Fruit fly (Drosophila melanogaster) whole organism, embryonic: Measurements from ENCODE around the gene rictor.

ENCODE experiments used
- BEAF-32 ChIP-seq: fragments of 200-800 bp; sonication (Bioruptor generic); optimal IDR thresholded peaks from 3 replicates; lab custom pipeline; 2017; ENCODE audit warnings: missing biosample characterization, missing genetic modification characterization, mild to moderate bottlenecking, moderate library complexity, missing genetic modification reagents
- Bteb2 ChIP-seq: fragments of 200-800 bp; sonication (Bioruptor generic); optimal IDR thresholded peaks from 2 replicates; lab custom pipeline; 2016; ENCODE audit warnings: missing biosample characterization, missing genetic modification characterization
- CG10147 ChIP-seq: fragments of 200-800 bp; sonication (Bioruptor generic); optimal IDR thresholded peaks from 2 replicates; lab custom pipeline; 2019; ENCODE audit warnings: missing biosample characterization, mild to moderate bottlenecking, missing genetic modification characterization, moderate library complexity
- CG11398 ChIP-seq: fragments of 200-800 bp; sonication (Bioruptor generic); optimal IDR thresholded peaks from 2 replicates; lab custom pipeline; 2016; ENCODE audit warnings: missing biosample characterization, missing genetic modification characterization
- CG11456 ChIP-seq: fragments of 200-800 bp; sonication (Bioruptor generic); IDR thresholded peaks from 3 replicates; pipeline ENCODE4 v1.3.6; 2022; ENCODE audit warnings: missing biosample characterization, missing genetic modification characterization
- CG11696 ChIP-seq: fragments of 200-800 bp; sonication (Bioruptor generic); IDR thresholded peaks from 2 replicates; pipeline ENCODE4 v1.3.6; 2022; ENCODE audit warnings: missing biosample characterization, missing genetic modification characterization
- CG12071 ChIP-seq: fragments of 200-800 bp; sonication (Bioruptor generic); optimal IDR thresholded peaks from 3 replicates; lab custom pipeline; 2018; ENCODE audit warnings: missing biosample characterization, mild to moderate bottlenecking, missing genetic modification characterization
- CG15269 ChIP-seq: fragments of 200-800 bp; sonication (Bioruptor generic); optimal IDR thresholded peaks from 2 replicates; lab custom pipeline; 2018; ENCODE audit warnings: missing biosample characterization, mild to moderate bottlenecking, missing genetic modification characterization, moderate library complexity
- CG17802 ChIP-seq: fragments of 200-800 bp; sonication (Bioruptor generic); optimal IDR thresholded peaks from 2 replicates; lab custom pipeline; 2018; ENCODE audit warnings: missing biosample characterization, mild to moderate bottlenecking, missing genetic modification characterization, moderate library complexity
- CG2116 ChIP-seq: fragments of 200-800 bp; sonication (Bioruptor generic); optimal IDR thresholded peaks from 3 replicates; lab custom pipeline; 2018; ENCODE audit warnings: missing biosample characterization, mild to moderate bottlenecking, missing genetic modification characterization
- CG2120 ChIP-seq: fragments of 200-800 bp; sonication (Bioruptor generic); optimal IDR thresholded peaks from 3 replicates; lab custom pipeline; 2016; ENCODE audit warnings: missing biosample characterization, missing genetic modification characterization
- CG2199 ChIP-seq: fragments of 200-800 bp; sonication (Bioruptor generic); IDR thresholded peaks from 3 replicates; pipeline ENCODE4 v1.3.6; 2022; ENCODE audit warnings: missing biosample characterization, missing genetic modification characterization
- CG31224 ChIP-seq: fragments of 200-800 bp; sonication (Bioruptor generic); IDR thresholded peaks from 2 replicates; pipeline ENCODE4 v1.3.6; 2022; ENCODE audit warnings: missing biosample characterization, missing genetic modification characterization
- CG32767 ChIP-seq: fragments of 200-800 bp; sonication (Bioruptor generic); IDR thresholded peaks from 2 replicates; pipeline ENCODE4 v1.3.6; 2022; ENCODE audit warnings: missing biosample characterization, missing genetic modification characterization
- CG34422 ChIP-seq: fragments of 200-800 bp; sonication (Bioruptor generic); IDR thresholded peaks from 3 replicates; pipeline ENCODE4 v1.3.6; 2022; ENCODE audit warnings: missing biosample characterization, missing genetic modification characterization
- CG43689 ChIP-seq: fragments of 200-800 bp; sonication (Bioruptor generic); IDR thresholded peaks from 2 replicates; pipeline ENCODE4 v1.3.6; 2022; ENCODE audit warnings: missing biosample characterization, missing genetic modification characterization
- CG6689 ChIP-seq: fragments of 200-800 bp; sonication (Bioruptor generic); IDR thresholded peaks from 2 replicates; pipeline ENCODE4 v1.3.6; 2022; ENCODE audit warnings: missing biosample characterization, missing genetic modification characterization
- CG6765 ChIP-seq: fragments of 200-800 bp; sonication (Bioruptor generic); optimal IDR thresholded peaks from 3 replicates; lab custom pipeline; 2017; ENCODE audit warnings: missing biosample characterization, mild to moderate bottlenecking, missing genetic modification characterization
- CG6791 ChIP-seq: fragments of 200-800 bp; sonication (Bioruptor generic); IDR thresholded peaks from 3 replicates; pipeline ENCODE4 v1.3.6; 2022; ENCODE audit warnings: missing biosample characterization, missing genetic modification characterization; ENCODE audit not compliant: partially characterized antibody
- D ChIP-seq, 2 experiments: fragments of 200-800 bp in 1 of 2; fragments of >200 bp in 1 of 2; sonication (Bioruptor generic) in 1 of 2; optimal IDR thresholded peaks; 2 replicates in 1 of 2; 3 replicates in 1 of 2; lab custom pipeline; 2017; ENCODE audit warnings: mild to moderate bottlenecking in 1 of 2, missing biosample characterization in 1 of 2, missing genetic modification characterization in 1 of 2, missing genetic modification reagents in 1 of 2
- Dek ChIP-seq: fragments of 200-800 bp; sonication (Bioruptor generic); optimal IDR thresholded peaks from 3 replicates; lab custom pipeline; 2019; ENCODE audit warnings: missing biosample characterization, mild to moderate bottlenecking, missing genetic modification characterization, moderate library complexity
- Dp ChIP-seq: fragments of 200-800 bp; sonication (Bioruptor generic); optimal IDR thresholded peaks from 2 replicates; lab custom pipeline; 2018; ENCODE audit warnings: missing biosample characterization, mild to moderate bottlenecking, missing genetic modification characterization, moderate library complexity
- H15 ChIP-seq: fragments of 200-800 bp; sonication (Bioruptor generic); IDR thresholded peaks from 3 replicates; pipeline ENCODE4 v1.3.6; 2022; ENCODE audit warnings: missing biosample characterization, missing genetic modification characterization
- Lpt ChIP-seq: fragments of >200 bp; optimal IDR thresholded peaks from 2 replicates; lab custom pipeline; 2018; ENCODE audit warnings: missing biosample characterization, missing genetic modification characterization
- Max ChIP-seq: fragments of 200-800 bp; sonication (Bioruptor generic); optimal IDR thresholded peaks from 2 replicates; lab custom pipeline; 2016; ENCODE audit warnings: missing biosample characterization, mild to moderate bottlenecking, missing genetic modification characterization
- NC2β ChIP-seq: fragments of 200-800 bp; sonication (Bioruptor generic); optimal IDR thresholded peaks from 2 replicates; lab custom pipeline; 2016; ENCODE audit warnings: missing biosample characterization, missing genetic modification characterization
- Nf-YC ChIP-seq: fragments of 200-800 bp; optimal IDR thresholded peaks from 3 replicates; lab custom pipeline; 2019; ENCODE audit warnings: missing biosample characterization, mild to moderate bottlenecking, missing genetic modification characterization, moderate library complexity
- Pdp1 ChIP-seq, 2 experiments: fragments of 200-800 bp; sonication (Bioruptor generic); optimal IDR thresholded peaks; 3 replicates each; lab custom pipeline; 2016; ENCODE audit warnings: missing biosample characterization in 2 of 2, missing genetic modification characterization in 2 of 2, mild to moderate bottlenecking in 1 of 2, moderate library complexity in 1 of 2
- Rfx ChIP-seq: fragments of 200-800 bp; sonication (Bioruptor generic); IDR thresholded peaks from 2 replicates; pipeline ENCODE4 v1.3.6; 2022; ENCODE audit warnings: missing biosample characterization, missing genetic modification characterization
- Scr ChIP-seq: fragments of 200-800 bp; sonication (Bioruptor generic); IDR thresholded peaks from 2 replicates; pipeline ENCODE4 v1.3.6; 2022; ENCODE audit warnings: missing biosample characterization, missing genetic modification characterization; ENCODE audit not compliant: partially characterized antibody
- bcd ChIP-seq: fragments of 200-800 bp; sonication (Bioruptor generic); optimal IDR thresholded peaks from 2 replicates; lab custom pipeline; 2017; ENCODE audit warnings: missing biosample characterization, mild to moderate bottlenecking, missing genetic modification characterization
- btn ChIP-seq: fragments of 200-800 bp; sonication (Bioruptor generic); optimal IDR thresholded peaks from 2 replicates; lab custom pipeline; 2016; ENCODE audit warnings: missing biosample characterization, missing genetic modification characterization
- ci ChIP-seq: fragments of 200-800 bp; sonication (Bioruptor generic); IDR thresholded peaks from 3 replicates; pipeline ENCODE4 v1.3.6; 2022; ENCODE audit warnings: missing biosample characterization, missing genetic modification characterization
- cwo ChIP-seq: fragments of 200-800 bp; sonication (Bioruptor generic); optimal IDR thresholded peaks from 3 replicates; lab custom pipeline; 2017; ENCODE audit warnings: missing biosample characterization, missing genetic modification characterization, mild to moderate bottlenecking, moderate library complexity, missing genetic modification reagents
- dm ChIP-seq: fragments of 200-800 bp; sonication (Bioruptor generic); optimal IDR thresholded peaks from 3 replicates; lab custom pipeline; 2016; ENCODE audit warnings: missing biosample characterization, missing genetic modification characterization
- eyg ChIP-seq: fragments of 200-800 bp; sonication (Bioruptor generic); optimal IDR thresholded peaks from 3 replicates; lab custom pipeline; 2016; ENCODE audit warnings: missing biosample characterization, missing genetic modification characterization
- lbe ChIP-seq: fragments of 200-800 bp; sonication (Bioruptor generic); optimal IDR thresholded peaks from 2 replicates; lab custom pipeline; 2016; ENCODE audit warnings: missing biosample characterization, mild to moderate bottlenecking, missing genetic modification characterization
- luna ChIP-seq: fragments of 200-800 bp; sonication (Bioruptor generic); optimal IDR thresholded peaks from 2 replicates; lab custom pipeline; 2016; ENCODE audit warnings: missing biosample characterization, missing genetic modification characterization
- pan ChIP-seq, 4 experiments: fragments of >200 bp in 3 of 4; fragments of 200-800 bp in 1 of 4; sonication (Bioruptor generic) in 1 of 4; optimal IDR thresholded peaks in 3 of 4; IDR thresholded peaks in 1 of 4; 2 replicates each; pipeline versions ENCODE4 v1.3.6 to Lab custom; 2017 to 2022; ENCODE audit warnings: missing biosample characterization in 2 of 4, missing genetic modification characterization in 2 of 4, mixed read lengths in 1 of 4
- pros ChIP-seq: fragments of 200-800 bp; sonication (Bioruptor generic); optimal IDR thresholded peaks from 3 replicates; lab custom pipeline; 2019; ENCODE audit warnings: missing biosample characterization, mild to moderate bottlenecking, missing genetic modification characterization, moderate library complexity
- run ChIP-seq: fragments of 200-800 bp; sonication (Bioruptor generic); optimal IDR thresholded peaks from 3 replicates; lab custom pipeline; 2018; ENCODE audit warnings: missing biosample characterization, mild to moderate bottlenecking, missing genetic modification characterization
- sd ChIP-seq: fragments of 200-800 bp; sonication (Bioruptor generic); optimal IDR thresholded peaks from 3 replicates; lab custom pipeline; 2018; ENCODE audit warnings: missing biosample characterization, mild to moderate bottlenecking, missing genetic modification characterization, moderate library complexity
- sna ChIP-seq: fragments of 200-800 bp; sonication (Bioruptor generic); IDR thresholded peaks from 2 replicates; pipeline ENCODE4 v1.3.6; 2022; ENCODE audit warnings: missing biosample characterization, missing genetic modification characterization; ENCODE audit not compliant: partially characterized antibody
- vnd ChIP-seq: fragments of 200-800 bp; sonication (Bioruptor generic); IDR thresholded peaks from 3 replicates; pipeline ENCODE4 v1.3.6; 2022; ENCODE audit warnings: missing biosample characterization, missing genetic modification characterization; ENCODE audit not compliant: partially characterized antibody
- vvl ChIP-seq: fragments of 200-800 bp; sonication (Bioruptor generic); IDR thresholded peaks from 2 replicates; pipeline ENCODE4 v1.3.6; 2022; ENCODE audit warnings: missing biosample characterization, missing genetic modification characterization
- zfh2 ChIP-seq: fragments of 200-800 bp; sonication (Bioruptor generic); optimal IDR thresholded peaks from 2 replicates; lab custom pipeline; 2016; ENCODE audit warnings: missing biosample characterization, missing genetic modification characterization

The rictor gene

DNA sequence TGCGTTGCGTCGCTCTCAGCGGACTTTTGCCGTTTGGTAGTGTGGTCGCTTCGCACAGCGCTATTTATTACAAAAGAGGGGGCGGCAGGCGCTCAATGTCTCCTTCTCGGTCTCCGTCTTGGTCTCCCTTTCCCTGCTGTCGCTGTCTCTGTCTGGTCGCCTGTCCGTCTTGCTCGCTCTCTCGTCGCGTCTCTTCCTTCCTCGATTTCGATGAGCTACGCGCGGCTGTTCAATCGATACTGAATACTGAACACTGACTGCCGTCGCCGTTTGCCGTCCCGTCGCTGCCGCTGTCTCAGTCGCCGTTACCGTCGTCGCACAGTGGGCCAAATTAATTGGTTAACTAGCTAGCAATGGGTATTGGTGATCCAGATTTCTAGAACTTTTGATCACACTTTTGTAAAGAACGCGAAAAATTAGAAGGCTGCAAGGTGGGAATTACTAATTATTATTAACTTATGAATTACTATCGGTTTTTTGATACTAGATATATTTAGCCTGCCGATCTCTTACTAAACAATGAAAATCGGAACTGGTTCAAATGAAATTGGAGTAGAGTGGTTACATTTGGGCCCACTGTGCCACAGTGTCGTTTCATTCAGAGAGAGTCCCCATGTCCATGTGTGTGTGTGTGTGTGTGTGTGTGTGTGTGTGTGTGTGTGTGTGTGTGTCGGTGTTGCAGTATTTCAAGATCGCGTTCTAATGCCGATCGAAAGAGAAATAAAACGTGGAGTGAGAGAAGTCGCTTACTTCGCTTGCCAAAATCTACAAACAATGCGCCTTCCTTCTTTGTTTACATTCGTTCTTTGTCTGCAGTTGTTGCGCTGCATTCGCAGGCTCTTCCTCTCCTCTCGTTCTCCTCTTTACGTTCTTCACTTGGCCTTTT is 37.1 kb upstream of the rictor start, which contains the start of gene CG8034 (continued):
- peak; percentile 84 for TF ChIP-seq CG17802 (tag; lab: Kevin White, UChicago)
- peak; percentile 77 for TF ChIP-seq luna (GFP tag; lab: Kevin White, UChicago)
- peak; percentile 93 for TF ChIP-seq CG12071 (GFP tag; lab: Kevin White, UChicago)
- peak; percentile 96 for TF ChIP-seq CG6689 (GFP tag; lab: Robert Waterston, UW)
- TF ChIP-seq vnd (GFP tag; lab: Robert Waterston, UW), result peak; percentile 60; the same call in 2 of the 3 replicates
- TF ChIP-seq CG11456 (GFP tag; lab: Robert Waterston, UW), result peak; percentile 91
- TF ChIP-seq NC2β, result peak; percentile 93
- peak; percentile 96 for TF ChIP-seq CG10147
- TF ChIP-seq H15 (GFP tag; lab: Robert Waterston, UW), result peak; percentile 90
- peak; percentile 79 for TF ChIP-seq pros
- no peak for TF ChIP-seq pan (optimal IDR thresholded peaks at IDR 0.05; lab: Kevin White, UChicago)
- peak in 1 of 2 experiments; percentile 93 for TF ChIP-seq pan (GFP tag; optimal IDR thresholded peaks at IDR 0.05 in 1 of 2, IDR thresholded peaks at IDR 0.05 in 1 of 2)
- TF ChIP-seq vvl (GFP tag; lab: Robert Waterston, UW), result peak; percentile 95
- TF ChIP-seq Nf-YC (tag; lab: Kevin White, UChicago), result peak; percentile 91
- TF ChIP-seq CG2120 (GFP tag; lab: Kevin White, UChicago), result peak; percentile 98
- peak; percentile 90 to 97 for TF ChIP-seq Pdp1 (GFP tag; optimal IDR thresholded peaks at IDR 0.05; lab: Kevin White, UChicago)
- peak; percentile 82 for TF ChIP-seq btn (GFP tag; lab: Kevin White, UChicago)
- peak; percentile 91 for TF ChIP-seq eyg
- peak; percentile 93 for TF ChIP-seq Max (GFP tag; lab: Kevin White, UChicago)
- peak; percentile 83 for TF ChIP-seq CG2116 (GFP tag; lab: Kevin White, UChicago)
- peak; percentile 97 for TF ChIP-seq Dek (tag; lab: Kevin White, UChicago)
- no peak for TF ChIP-seq Lpt (GFP tag; lab: Kevin White, UChicago)
- TF ChIP-seq CG32767, result peak; percentile 96
- TF ChIP-seq Dp (GFP tag; lab: Kevin White, UChicago), result peak; percentile 8
- TF ChIP-seq lbe (GFP tag; lab: Kevin White, UChicago), result peak; percentile 94
- TF ChIP-seq CG31224 (GFP tag; lab: Robert Waterston, UW), result peak; percentile 92
- peak; percentile 89 for TF ChIP-seq sd (tag; lab: Kevin White, UChicago)
- peak; percentile 97 for TF ChIP-seq zfh2 (GFP tag; lab: Kevin White, UChicago)
- TF ChIP-seq BEAF-32, result peak; percentile 37
- TF ChIP-seq CG34422, result peak; percentile 93
- TF ChIP-seq ci, result peak; percentile 90
- peak; percentile 98 for TF ChIP-seq Rfx
- TF ChIP-seq CG6791, result 0 out of 3 replicates have a peak, but pooled peaks have one; percentile 42
- TF ChIP-seq CG15269 (tag; lab: Kevin White, UChicago), result peak; percentile 98
- peak; percentile 91 for TF ChIP-seq dm
- TF ChIP-seq CG6765 (GFP tag; lab: Kevin White, UChicago), result peak; percentile 94
- TF ChIP-seq CG43689, result peak; percentile 68
- peak; percentile 95 for TF ChIP-seq Bteb2
- TF ChIP-seq Scr (GFP tag; lab: Robert Waterston, UW), result peak; percentile 58
- peak; percentile 94 for TF ChIP-seq run (tag; lab: Kevin White, UChicago)
- peak; percentile 96 for TF ChIP-seq cwo (GFP tag; lab: Kevin White, UChicago)
- TF ChIP-seq sna (GFP tag; lab: Robert Waterston, UW), result 0 out of 2 replicates have a peak, but pooled peaks have one; percentile 33
- TF ChIP-seq CG11696 (GFP tag; lab: Robert Waterston, UW), result peak; percentile 77
- peak; percentile 13 for TF ChIP-seq D (optimal IDR thresholded peaks at IDR 0.05; lab: Kevin White, UChicago)
- TF ChIP-seq D (GFP tag; optimal IDR thresholded peaks at IDR 0.05; lab: Kevin White, UChicago), result peak; percentile 97
- TF ChIP-seq bcd (GFP tag; lab: Kevin White, UChicago), result peak; percentile 98
- 0 out of 3 replicates have a peak, but pooled peaks have one; percentile 61 for TF ChIP-seq CG2199 (GFP tag; lab: Robert Waterston, UW)
- TF ChIP-seq CG11398, result peak; percentile 87
